Worm (Caenorhabditis elegans) whole organism, midembryonic: ENCODE results near the gene ung-1.

Experiments
- cog-1 ChIP-seq: sonication (generic microtip); optimal IDR thresholded peaks from 2 replicates; lab custom pipeline; 2016; ENCODE audit warnings: missing genetic modification characterization, missing compliant biosample characterization
- ref-1 ChIP-seq: fragments of 200-800 bp; sonication (Bioruptor generic); conservative IDR thresholded peaks from 2 replicates; pipeline ENCODE4 v1.3.6; 2022; ENCODE audit warnings: missing genetic modification reagents, missing genetic modification characterization, missing compliant biosample characterization
- ztf-29 ChIP-seq: fragments of 200-800 bp; sonication (Bioruptor generic); IDR thresholded peaks from 2 replicates; pipeline ENCODE4 v1.3.6; 2022; ENCODE audit warnings: missing genetic modification reagents, missing genetic modification characterization, missing compliant biosample characterization

ce11 chrIII:12003264-12003663 lies 29.4 kb upstream of the ung-1 start:
- no peak for TF ChIP-seq cog-1 (tag; lab: Kevin White, UChicago)
- no peak for TF ChIP-seq ref-1 (GFP tag; lab: Robert Waterston, UW)
- no peak for TF ChIP-seq ztf-29 (GFP tag; lab: Robert Waterston, UW)
